Fruit fly (Drosophila melanogaster): ENCODE measurements around the gene CG11426.

The CG11426 gene

DNA sequence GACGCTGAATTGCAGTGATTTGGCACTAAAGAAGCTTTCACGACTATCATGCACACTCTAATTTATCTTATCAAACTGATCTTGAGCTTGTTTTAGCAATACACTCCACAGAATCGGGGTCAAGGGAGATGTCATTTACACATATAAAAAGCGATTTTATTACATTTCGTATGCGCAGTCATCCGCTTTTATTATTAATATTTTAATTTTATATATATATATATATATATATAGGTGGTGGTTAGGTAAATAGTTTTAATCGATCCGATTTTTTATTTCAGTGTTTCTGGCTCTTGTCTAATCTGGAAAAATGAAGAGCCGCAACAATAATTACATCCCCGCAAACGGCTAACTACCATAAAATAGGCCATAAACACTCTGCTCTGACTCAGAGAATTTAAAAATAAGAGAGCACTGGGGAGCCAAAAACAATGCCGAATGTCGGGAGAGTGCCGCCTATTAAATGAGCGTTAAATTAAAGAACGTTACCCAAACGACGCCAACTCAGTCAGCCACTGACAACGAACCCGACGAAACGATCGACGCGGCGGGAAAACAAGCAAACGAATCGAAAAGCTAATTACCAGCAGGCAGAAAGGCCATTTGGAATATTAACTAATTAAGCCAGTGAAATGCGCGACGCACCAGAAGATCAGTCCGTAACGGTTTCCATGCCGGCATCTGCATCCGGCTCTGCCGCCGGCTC, 1.4 kb downstream of the CG11426 start:
- peak; percentile 85 for TF ChIP-seq noc (tag; optimal IDR thresholded peaks at IDR 0.05)

DNA sequence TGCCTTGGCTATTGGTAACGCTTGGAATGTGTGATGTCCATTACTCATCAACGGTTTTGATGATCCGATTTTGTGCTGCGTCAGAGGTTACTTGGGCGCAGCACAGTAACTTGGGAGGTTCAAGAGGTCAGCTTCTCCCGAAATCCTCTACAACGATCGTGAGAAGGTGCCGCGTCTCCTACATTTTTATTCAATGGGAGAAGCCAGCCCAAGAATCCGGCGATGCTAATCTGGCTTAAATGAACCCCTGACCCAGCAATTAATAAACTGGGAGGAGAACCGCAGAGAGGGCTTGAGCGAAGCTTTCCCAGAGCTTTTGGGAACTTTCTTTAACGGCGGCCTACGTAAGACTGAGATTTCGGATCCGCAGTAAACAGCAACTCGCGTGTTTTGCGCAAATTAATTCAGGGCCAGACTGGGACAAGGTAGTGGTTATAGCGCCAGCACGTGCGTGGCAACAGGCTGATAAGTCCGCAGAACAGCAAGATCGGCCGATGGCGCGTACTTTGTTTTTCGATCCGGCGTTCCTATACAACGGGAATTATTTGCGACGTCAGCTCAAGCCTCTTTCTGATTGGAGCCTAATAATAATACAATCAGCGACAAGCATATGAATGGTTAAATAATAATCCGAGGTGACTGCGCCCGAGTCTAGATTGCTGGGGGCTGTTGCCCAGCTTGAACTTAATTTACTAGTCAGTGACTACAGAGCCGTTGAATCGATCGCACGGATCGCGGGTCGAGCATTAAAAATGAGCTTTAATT, 3.9 kb downstream of the CG11426 start, which contains the start of gene CG11425:
CG11425 (plus strand) TSS at position 715 of the 765 bp plus-strand sequence.
- TF ChIP-seq noc (tag; optimal IDR thresholded peaks at IDR 0.05), result no peak

DNA sequence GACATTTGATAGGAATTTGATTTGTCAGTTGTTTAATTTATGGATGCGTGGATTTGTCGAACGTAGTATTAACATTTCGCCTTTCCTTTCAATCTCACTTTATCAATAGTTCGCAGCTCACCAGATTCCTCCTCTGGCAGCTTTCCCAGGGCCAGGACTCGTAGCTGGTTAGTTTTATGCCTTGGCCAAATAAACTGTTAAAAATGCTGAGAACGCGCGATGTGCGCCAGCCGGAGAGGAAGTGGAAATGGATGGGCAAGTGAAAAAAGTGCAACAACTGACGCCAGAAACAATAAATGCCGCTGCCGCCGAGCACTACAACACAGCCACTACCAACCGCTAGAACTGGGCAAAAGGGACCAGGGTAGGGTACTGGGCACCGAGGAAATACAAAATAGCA, 13.1 kb downstream of the CG11426 start:
- no peak for TF ChIP-seq noc (tag; optimal IDR thresholded peaks at IDR 0.05)

DNA sequence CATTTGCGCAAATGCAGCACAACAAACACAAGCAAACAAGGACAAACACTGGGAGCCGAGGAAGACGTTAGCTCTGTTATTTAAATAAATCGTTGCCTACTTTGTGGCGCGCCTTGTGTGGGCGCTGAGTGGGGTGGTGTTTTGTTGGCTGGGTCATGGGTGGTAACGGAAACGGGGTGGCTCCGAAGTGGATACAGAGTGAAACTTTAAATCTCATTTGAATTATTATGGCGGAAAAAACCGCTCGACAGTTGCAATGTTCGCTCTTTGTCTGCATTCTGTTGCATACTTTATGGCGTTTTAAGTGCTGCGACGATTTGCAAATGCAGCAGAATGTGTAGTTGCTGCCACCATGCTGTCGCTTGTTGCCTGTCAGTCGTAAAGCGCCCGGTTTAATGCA, 27.2 kb downstream of the CG11426 start:
- no peak for TF ChIP-seq noc (tag; optimal IDR thresholded peaks at IDR 0.05)

DNA sequence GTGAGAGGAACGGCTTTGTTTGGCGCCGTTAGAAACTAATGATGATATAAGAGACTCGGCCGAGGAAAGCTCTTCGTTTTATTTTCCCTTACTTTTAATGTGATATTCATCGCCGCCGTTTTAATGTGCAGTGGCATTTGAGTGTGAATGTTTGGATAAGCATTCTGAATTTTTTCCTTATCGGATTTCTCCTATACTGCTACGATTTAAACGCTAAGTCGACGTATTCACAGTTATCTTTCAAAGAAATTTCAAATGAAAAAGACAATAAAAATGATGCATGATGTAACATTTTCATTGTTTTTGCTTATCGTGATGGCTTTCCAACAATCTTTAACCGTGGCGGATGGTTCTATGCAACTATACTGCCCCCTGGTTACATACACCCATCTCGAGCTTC, 30.9 kb downstream of the CG11426 start, which contains the start of gene CG43312:
CG43312 (plus strand) TSS at position 301 of the 400 bp plus-strand sequence.
- TF ChIP-seq noc (tag; optimal IDR thresholded peaks at IDR 0.05), result no peak

DNA sequence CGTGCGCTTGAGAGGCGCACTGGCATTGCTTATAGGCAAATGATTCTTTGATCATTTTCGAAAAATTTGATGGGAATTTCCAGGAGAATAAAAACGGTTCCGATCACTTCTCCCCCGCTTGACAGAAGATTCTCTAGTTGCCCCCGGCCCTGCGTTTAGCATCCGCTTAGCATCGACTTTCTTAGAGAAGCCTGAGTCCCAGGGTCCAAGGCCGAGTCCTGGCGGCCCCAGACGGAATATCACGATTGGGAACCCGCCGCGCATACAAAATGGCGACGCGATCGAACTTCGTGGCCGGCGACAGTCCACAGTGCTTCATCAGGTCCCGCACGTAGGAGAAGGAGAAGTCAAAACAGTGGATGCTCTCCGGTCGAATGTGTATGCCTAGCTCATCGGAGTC, 33.4 kb downstream of the CG11426 start, which contains the start of gene CG43331:
CG43331 (minus strand) TSS at position 101 of the 400 bp plus-strand sequence.
- no peak for TF ChIP-seq noc (tag; optimal IDR thresholded peaks at IDR 0.05)

DNA sequence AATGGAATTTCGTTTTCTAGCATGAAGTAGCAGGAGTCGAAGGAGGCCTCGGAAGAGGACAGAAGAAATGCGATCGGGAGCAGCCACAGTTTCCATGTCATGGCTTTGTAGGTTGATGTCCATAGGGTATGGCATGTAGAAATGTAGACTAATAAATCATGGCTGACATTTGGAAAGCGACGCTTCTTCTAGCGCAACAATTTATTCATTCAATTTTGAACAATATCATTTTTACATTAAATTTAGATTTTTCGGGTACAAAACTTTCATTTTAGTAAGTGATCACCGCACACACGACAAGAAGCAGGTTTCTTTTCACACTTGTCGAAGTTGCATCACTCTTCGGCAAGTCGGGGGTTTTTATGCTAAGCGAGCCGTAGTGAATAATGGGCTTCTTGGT, 34.0 kb downstream of the CG11426 start, which contains the start of gene CG43330:
CG43330 (minus strand) TSS at position 101 of the 400 bp plus-strand sequence.
- no peak for TF ChIP-seq noc (tag; optimal IDR thresholded peaks at IDR 0.05)

DNA sequence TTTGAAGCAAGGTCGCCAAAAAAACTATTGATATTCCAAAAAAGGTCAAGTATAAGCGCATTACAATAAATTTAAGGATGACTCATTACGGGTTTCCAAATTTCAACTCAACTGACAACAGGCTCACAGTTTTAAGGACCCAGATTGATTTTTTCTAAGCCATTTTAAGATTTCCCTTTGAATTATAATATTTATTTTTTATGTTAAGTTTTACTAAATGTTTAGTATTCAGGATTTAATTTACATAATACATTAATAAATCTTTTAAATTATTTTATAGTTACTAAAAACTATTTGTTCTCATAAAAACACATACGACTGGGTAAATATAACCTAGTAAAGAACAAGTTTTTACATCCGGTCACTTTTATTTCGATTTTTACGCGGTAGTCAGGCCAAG, 34.8 kb downstream of the CG11426 start, which contains the start of gene CG43329:
CG43329 (minus strand) TSS at position 101 of the 400 bp plus-strand sequence.
- no peak for TF ChIP-seq noc (tag; optimal IDR thresholded peaks at IDR 0.05)

DNA sequence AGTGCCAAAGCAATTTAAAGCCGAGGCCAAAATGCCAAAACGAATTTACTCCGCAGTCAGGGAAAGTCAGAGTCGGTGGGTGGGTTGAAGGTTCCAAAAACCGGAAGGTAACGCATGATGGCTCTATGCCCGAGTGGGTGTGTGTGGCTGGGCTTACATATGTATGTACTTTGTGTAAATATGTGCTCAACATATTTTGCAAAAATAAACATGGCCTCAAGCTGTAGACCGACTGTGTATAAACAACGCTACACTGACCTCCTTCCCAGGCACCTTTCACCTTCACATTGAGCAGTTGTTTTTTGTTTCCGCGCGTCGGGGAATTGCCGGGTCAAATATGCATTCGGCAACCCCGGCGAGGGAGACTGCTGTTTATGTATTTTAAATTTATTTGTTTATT, 49.7 kb downstream of the CG11426 start:
- no peak for TF ChIP-seq noc (tag; optimal IDR thresholded peaks at IDR 0.05)
